Fruit fly (Drosophila melanogaster) whole organism, pupa: Measurements from ENCODE around the gene mora.

Source experiments
- CG10348 ChIP-seq: fragments of 200-800 bp; sonication (Bioruptor generic); IDR thresholded peaks from 2 replicates; pipeline ENCODE4 v1.3.6; 2022; ENCODE audit warnings: missing biosample characterization, missing genetic modification characterization
- CG13204 ChIP-seq: fragments of 200-800 bp; sonication (Bioruptor generic); optimal IDR thresholded peaks from 2 replicates; lab custom pipeline; 2018; ENCODE audit warnings: missing biosample characterization, mild to moderate bottlenecking, missing genetic modification characterization, moderate library complexity
- CG14655 ChIP-seq: fragments of 200-800 bp; sonication (Bioruptor generic); optimal IDR thresholded peaks from 3 replicates; lab custom pipeline; 2017; ENCODE audit warnings: mild to moderate bottlenecking, missing biosample characterization, missing genetic modification reagents, missing genetic modification characterization
- CG15710 ChIP-seq: fragments of 200-800 bp; sonication (Bioruptor generic); optimal IDR thresholded peaks from 2 replicates; lab custom pipeline; 2018; ENCODE audit warnings: missing biosample characterization, mild to moderate bottlenecking, missing genetic modification characterization, moderate library complexity
- CG32121 ChIP-seq: fragments of 200-800 bp; sonication (Bioruptor generic); IDR thresholded peaks from 2 replicates; pipeline ENCODE4 v1.3.6; 2022; ENCODE audit warnings: missing biosample characterization, missing genetic modification characterization
- CG8159 ChIP-seq: fragments of 200-800 bp; sonication (Bioruptor generic); optimal IDR thresholded peaks from 3 replicates; lab custom pipeline; 2018; ENCODE audit warnings: missing biosample characterization, mild to moderate bottlenecking, missing genetic modification characterization, moderate library complexity
- CG9948 ChIP-seq: fragments of 200-800 bp; sonication (Bioruptor generic); optimal IDR thresholded peaks from 2 replicates; lab custom pipeline; 2018; ENCODE audit warnings: missing biosample characterization, mild to moderate bottlenecking, missing genetic modification characterization, moderate library complexity
- EcR ChIP-seq: fragments of 200-800 bp; sonication (Bioruptor generic); optimal IDR thresholded peaks from 3 replicates; lab custom pipeline; 2019; ENCODE audit warnings: missing biosample characterization, missing genetic modification characterization, mild to moderate bottlenecking, moderate library complexity, missing genetic modification reagents
- Ets98B ChIP-seq: fragments of 200-800 bp; sonication (Bioruptor generic); IDR thresholded peaks from 2 replicates; pipeline ENCODE4 v1.3.6; 2022; ENCODE audit warnings: missing biosample characterization, missing genetic modification characterization
- Pif1A ChIP-seq: fragments of 200-800 bp; sonication (Bioruptor generic); optimal IDR thresholded peaks from 3 replicates; lab custom pipeline; 2016; ENCODE audit warnings: missing biosample characterization, missing genetic modification characterization
- Pif1B ChIP-seq: fragments of 200-800 bp; sonication (Bioruptor generic); optimal IDR thresholded peaks from 3 replicates; lab custom pipeline; 2016; ENCODE audit warnings: missing biosample characterization, missing genetic modification characterization
- gl ChIP-seq: fragments of 200-800 bp; sonication (Bioruptor generic); optimal IDR thresholded peaks from 2 replicates; lab custom pipeline; 2018; ENCODE audit warnings: missing biosample characterization, mild to moderate bottlenecking, missing genetic modification characterization

- no peak for TF ChIP-seq Ets98B
- TF ChIP-seq CG15710: no peak
- no peak for TF ChIP-seq CG9948 (tag; lab: Kevin White, UChicago)
- no peak for TF ChIP-seq CG14655 (GFP tag; lab: Kevin White, UChicago)
- no peak for TF ChIP-seq CG32121 (GFP tag; lab: Robert Waterston, UW)
- TF ChIP-seq gl (tag; lab: Kevin White, UChicago): no peak
- no peak for TF ChIP-seq CG10348 (GFP tag; lab: Robert Waterston, UW)
- no peak for TF ChIP-seq CG8159 (tag; lab: Kevin White, UChicago)
- TF ChIP-seq CG13204 (GFP tag; lab: Kevin White, UChicago): no peak
- TF ChIP-seq Pif1B: no peak
- TF ChIP-seq EcR: no peak
- no peak for TF ChIP-seq Pif1A (GFP tag; lab: Kevin White, UChicago)
These were observed 43.8 kb downstream of the mora start, which contains the start of gene Spase22-23 for dm6 chr3R:24229870-24230422.
